Worm (Caenorhabditis elegans) whole organism, L4/young adult: ENCODE results near the gene srw-21.

Source experiments
- dao-5 ChIP-seq: sonication (generic microtip); optimal IDR thresholded peaks from 2 replicates; lab custom pipeline; 2016; ENCODE audit warnings: missing genotype, missing genetic modification characterization, moderate library complexity, missing compliant biosample characterization
- him-1 ChIP-seq: sonication (generic microtip); optimal IDR thresholded peaks from 2 replicates; lab custom pipeline; 2016; ENCODE audit warnings: missing genotype, missing genetic modification reagents, missing genetic modification characterization, missing compliant biosample characterization

- TF ChIP-seq dao-5 (tag; lab: Kevin White, UChicago): no peak
- TF ChIP-seq him-1: no peak
Observed at ce11 chrV:15466719-15467118, 21.1 kb upstream of the srw-21 start.
